Worm (Caenorhabditis elegans): ENCODE results near the gene gst-37.

ce11 chrV:1921321-1921720, at the start of gene gst-37:
- TF ChIP-seq mep-1 (tag; optimal IDR thresholded peaks at IDR 0.05) (no peak), nhr-2 (tag; optimal IDR thresholded peaks at IDR 0.05) (no peak), unc-62 (GFP tag; optimal IDR thresholded peaks at IDR 0.05) (no peak), pha-4 (tag; optimal IDR thresholded peaks at IDR 0.05) (no peak), elt-1 (tag; optimal IDR thresholded peaks at IDR 0.05; ENCODE audit: borderline replicate concordance, insufficient read depth) (no peak), sptf-1 (tag; optimal IDR thresholded peaks at IDR 0.05) (no peak), ceh-39 (tag; optimal IDR thresholded peaks at IDR 0.05) (no peak)
